Worm (Caenorhabditis elegans): Measurements from ENCODE around the gene E03H12.4.

DNA sequence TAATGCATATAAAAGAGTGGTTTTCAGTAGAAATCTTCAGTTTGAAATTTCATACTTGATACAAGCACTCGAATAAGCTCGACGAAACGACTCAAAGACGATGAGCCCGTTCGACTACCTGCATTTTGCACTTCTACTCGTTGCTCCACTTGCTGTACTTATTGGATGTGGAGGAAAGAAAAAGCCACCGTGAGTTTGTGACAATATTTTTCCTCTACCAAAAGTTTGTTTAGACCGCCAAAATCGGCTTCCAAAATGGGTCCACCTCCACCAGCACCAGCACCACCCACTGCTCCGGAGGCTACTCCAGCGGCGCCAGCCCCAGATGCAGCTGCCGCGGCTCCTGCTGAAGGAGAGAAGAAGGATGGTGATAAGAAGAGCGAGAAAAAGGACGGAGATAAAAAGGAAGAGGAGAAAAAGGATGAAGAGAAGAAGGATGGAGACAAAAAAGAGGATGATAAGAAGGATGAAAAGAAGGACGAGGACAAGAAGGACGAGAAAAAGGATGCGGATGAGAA lies 5.2 kb upstream of the E03H12.4 start, which contains the start of gene E03H12.5:
- TF ChIP-seq madf-8 (GFP tag; conservative IDR thresholded peaks at IDR 0.05) (no peak), Y56A3A.18 (GFP tag; IDR thresholded peaks at IDR 0.05) (no peak), mcd-1 (GFP tag; IDR thresholded peaks at IDR 0.05) (no peak), him-1 (tag; optimal IDR thresholded peaks at IDR 0.05) (no peak), tbp1 (GFP tag; optimal IDR thresholded peaks at IDR 0.05) (no peak), ceh-79 (tag; optimal IDR thresholded peaks at IDR 0.05) (no peak), D2030.7 (GFP tag; IDR thresholded peaks at IDR 0.05) (no peak), egl-18 (GFP tag; IDR thresholded peaks at IDR 0.05) (no peak), nhr-80 (tag; optimal IDR thresholded peaks at IDR 0.05) (no peak), ceh-40 (GFP tag; IDR thresholded peaks at IDR 0.05) (no peak)

Data from whole organism, young adult.